Worm (Caenorhabditis elegans) whole organism, L2 larva: ENCODE results near the gene D2096.5.

Source experiments
- C34F6.9 ChIP-seq: fragments of 150-350 bp; optimal IDR thresholded peaks from 2 replicates; lab custom pipeline; 2014; ENCODE audit warnings: missing biosample characterization, missing genetic modification characterization
- F13H6.1 ChIP-seq: sonication (generic microtip); optimal IDR thresholded peaks from 2 replicates; lab custom pipeline; 2016; ENCODE audit warnings: missing genetic modification characterization, missing compliant biosample characterization
- R02D3.7 ChIP-seq: fragments of 150-350 bp; optimal IDR thresholded peaks from 2 replicates; lab custom pipeline; 2014; ENCODE audit warnings: missing biosample characterization, missing genetic modification characterization
- Y55F3AM.14 ChIP-seq: fragments of 200-800 bp; sonication (Bioruptor generic); optimal IDR thresholded peaks from 2 replicates; lab custom pipeline; 2018; ENCODE audit warnings: mild to moderate bottlenecking, missing genetic modification characterization, missing compliant biosample characterization
- aly-2 ChIP-seq: fragments of 150-350 bp; optimal IDR thresholded peaks from 2 replicates; lab custom pipeline; 2014; ENCODE audit warnings: missing biosample characterization, missing genetic modification characterization
- blmp-1 ChIP-seq: sonication (generic microtip); optimal IDR thresholded peaks from 2 replicates; lab custom pipeline; 2017; ENCODE audit warnings: missing genetic modification characterization, mild to moderate bottlenecking, missing compliant biosample characterization, antibody characterized with exemption, moderate library complexity; ENCODE audit not compliant: insufficient read depth
- ceh-16 ChIP-seq: fragments of 150-350 bp; optimal IDR thresholded peaks from 2 replicates; lab custom pipeline; 2014; ENCODE audit warnings: missing biosample characterization, missing genetic modification characterization
- ceh-82 ChIP-seq: fragments of 150-350 bp; optimal IDR thresholded peaks from 2 replicates; lab custom pipeline; 2014; ENCODE audit warnings: missing biosample characterization, missing genetic modification characterization
- crh-2 ChIP-seq: sonication (generic microtip); optimal IDR thresholded peaks from 2 replicates; lab custom pipeline; 2017; ENCODE audit warnings: missing biosample characterization, missing genetic modification characterization
- dmd-4 ChIP-seq: sonication (generic microtip); optimal IDR thresholded peaks from 2 replicates; lab custom pipeline; 2017; ENCODE audit warnings: missing biosample characterization, missing genetic modification characterization
- fos-1 ChIP-seq: fragments of 150-350 bp; optimal IDR thresholded peaks from 2 replicates; lab custom pipeline; 2014; ENCODE audit warnings: missing biosample characterization, missing genetic modification characterization
- gmeb-1 ChIP-seq: fragments of 150-350 bp; optimal IDR thresholded peaks from 2 replicates; lab custom pipeline; 2014; ENCODE audit warnings: missing biosample characterization, missing genetic modification characterization
- lin-11 ChIP-seq: fragments of 150-350 bp; sonication (generic microtip); optimal IDR thresholded peaks from 2 replicates; lab custom pipeline; 2014; ENCODE audit warnings: missing biosample characterization, missing genetic modification characterization, inconsistent platforms, mixed read lengths
- lin-13 ChIP-seq: fragments of 150-350 bp; optimal IDR thresholded peaks from 2 replicates; lab custom pipeline; 2014; ENCODE audit warnings: missing biosample characterization, missing genetic modification reagents, missing genetic modification characterization
- lin-39 ChIP-seq: fragments of 150-350 bp; optimal IDR thresholded peaks from 2 replicates; lab custom pipeline; 2014; ENCODE audit warnings: missing biosample characterization, missing genetic modification reagents, missing genetic modification characterization
- lsy-2 ChIP-seq, 2 experiments: fragments of 150-350 bp in 1 of 2; sonication (generic microtip) in 1 of 2; optimal IDR thresholded peaks; 2 replicates each; lab custom pipeline; 2014 to 2017; ENCODE audit warnings: missing biosample characterization in 2 of 2, missing genetic modification characterization in 2 of 2
- mab-5 ChIP-seq: fragments of 150-350 bp; optimal IDR thresholded peaks from 2 replicates; lab custom pipeline; 2014; ENCODE audit warnings: missing biosample characterization, missing genetic modification characterization
- mbf-1 ChIP-seq: sonication (generic microtip); optimal IDR thresholded peaks from 2 replicates; lab custom pipeline; 2017; ENCODE audit warnings: missing biosample characterization, missing genetic modification characterization
- mdl-1 ChIP-seq, 2 experiments: fragments of 150-350 bp in 1 of 2; sonication (generic microtip) in 1 of 2; optimal IDR thresholded peaks; 2 replicates each; lab custom pipeline; 2017; ENCODE audit warnings: missing biosample characterization in 2 of 2, missing genetic modification characterization in 2 of 2
- nhr-10 ChIP-seq: sonication (generic microtip); optimal IDR thresholded peaks from 2 replicates; lab custom pipeline; 2017; ENCODE audit warnings: missing biosample characterization, missing genetic modification characterization
- nhr-11 ChIP-seq: fragments of 150-350 bp; optimal IDR thresholded peaks from 2 replicates; lab custom pipeline; 2014; ENCODE audit warnings: missing biosample characterization, missing genetic modification characterization
- nhr-12 ChIP-seq: fragments of 150-350 bp; optimal IDR thresholded peaks from 2 replicates; lab custom pipeline; 2014; ENCODE audit warnings: missing biosample characterization, missing genetic modification characterization
- nhr-129 ChIP-seq: fragments of 150-350 bp; optimal IDR thresholded peaks from 2 replicates; lab custom pipeline; 2014; ENCODE audit warnings: missing biosample characterization, missing genetic modification characterization
- nhr-21 ChIP-seq: fragments of 150-350 bp; optimal IDR thresholded peaks from 2 replicates; lab custom pipeline; 2014; ENCODE audit warnings: missing biosample characterization, missing genetic modification characterization
- nhr-237 ChIP-seq: fragments of 150-350 bp; optimal IDR thresholded peaks from 2 replicates; lab custom pipeline; 2014; ENCODE audit warnings: missing biosample characterization, missing genetic modification characterization
- nhr-25 ChIP-seq: fragments of 150-350 bp; sonication (generic microtip); optimal IDR thresholded peaks from 3 replicates; lab custom pipeline; 2014; ENCODE audit warnings: missing biosample characterization, missing genetic modification characterization
- nhr-6 ChIP-seq: fragments of 150-350 bp; optimal IDR thresholded peaks from 2 replicates; lab custom pipeline; 2014; ENCODE audit warnings: missing biosample characterization, missing genetic modification characterization
- peb-1 ChIP-seq: fragments of 150-350 bp; optimal IDR thresholded peaks from 2 replicates; lab custom pipeline; 2014; ENCODE audit warnings: missing biosample characterization, missing genetic modification characterization
- sem-4 ChIP-seq: fragments of 150-350 bp; optimal IDR thresholded peaks from 2 replicates; lab custom pipeline; 2014; ENCODE audit warnings: missing biosample characterization, missing genetic modification reagents, missing genetic modification characterization
- sma-3 ChIP-seq: sonication (generic microtip); optimal IDR thresholded peaks from 2 replicates; lab custom pipeline; 2016; ENCODE audit warnings: missing genetic modification reagents, missing genetic modification characterization, missing compliant biosample characterization
- sma-9 ChIP-seq, 2 experiments: fragments of 150-350 bp in 1 of 2; sonication (generic microtip) in 1 of 2; optimal IDR thresholded peaks; 2 replicates each; lab custom pipeline; 2014 to 2016; ENCODE audit warnings: missing genetic modification characterization in 2 of 2, mild to moderate bottlenecking in 1 of 2, missing biosample characterization in 1 of 2, missing compliant biosample characterization in 1 of 2, missing genetic modification reagents in 1 of 2, moderate library complexity in 1 of 2
- snpc-4 ChIP-seq: fragments of 150-350 bp; optimal IDR thresholded peaks from 2 replicates; lab custom pipeline; 2014; ENCODE audit warnings: missing biosample characterization, missing genetic modification characterization
- unc-55 ChIP-seq: fragments of 150-350 bp; sonication (generic microtip); optimal IDR thresholded peaks from 3 replicates; lab custom pipeline; 2014; ENCODE audit warnings: missing biosample characterization, missing genetic modification reagents, missing genetic modification characterization
- unc-62 ChIP-seq: fragments of 150-350 bp; optimal IDR thresholded peaks from 2 replicates; lab custom pipeline; 2014; ENCODE audit warnings: missing biosample characterization, missing genetic modification reagents, missing genetic modification characterization
- zag-1 ChIP-seq: fragments of 150-350 bp; optimal IDR thresholded peaks from 2 replicates; lab custom pipeline; 2014; ENCODE audit warnings: missing biosample characterization, missing genetic modification characterization
- ztf-11 ChIP-seq: sonication (generic microtip); optimal IDR thresholded peaks from 2 replicates; lab custom pipeline; 2017; ENCODE audit warnings: missing biosample characterization, missing genetic modification characterization

D2096.5 gene

ce11 chrIV:8345518-8345917, 14.0 kb downstream of the D2096.5 start, which contains the start of gene F17E9.5:
F17E9.5 (plus strand) TSS chrIV:8345818.
- TF ChIP-seq ceh-82 (tag; lab: Kevin White, UChicago) (no peak), blmp-1 (tag; lab: Kevin White, UChicago) (no peak), aly-2 (tag; lab: Kevin White, UChicago) (no peak), mdl-1 (tag; optimal IDR thresholded peaks at IDR 0.05; lab: Kevin White, UChicago) (no peak), gmeb-1 (tag; lab: Kevin White, UChicago) (no peak), lin-13 (GFP tag; lab: Kevin White, UChicago) (no peak), F13H6.1 (tag; lab: Kevin White, UChicago) (no peak), snpc-4 (tag; lab: Kevin White, UChicago) (no peak), zag-1 (tag; lab: Kevin White, UChicago) (no peak)

- no peak for TF ChIP-seq unc-55 (GFP tag; lab: Kevin White, UChicago)
- TF ChIP-seq nhr-10 = no peak
- no peak for TF ChIP-seq nhr-237 (tag; lab: Kevin White, UChicago)
- no peak for TF ChIP-seq lsy-2 (tag; optimal IDR thresholded peaks at IDR 0.05; lab: Kevin White, UChicago)
- TF ChIP-seq peb-1 (tag; lab: Kevin White, UChicago) = no peak
Observed at ce11 chrIV:8342385-8342784, 17.2 kb downstream of the D2096.5 start, which contains the start of gene lgc-5. lgc-5 (plus strand) TSS chrIV:8342685.

ce11 chrIV:8339636-8340035, 19.9 kb downstream of the D2096.5 start, which contains the start of gene lgc-6:
lgc-6 (plus strand) TSS chrIV:8339936.
- TF ChIP-seq crh-2 (tag; lab: Kevin White, UChicago) = no peak
- TF ChIP-seq R02D3.7 (tag; lab: Kevin White, UChicago) = no peak
- no peak for TF ChIP-seq lin-39 (tag; lab: Kevin White, UChicago)
- no peak for TF ChIP-seq C34F6.9 (tag; lab: Kevin White, UChicago)
- TF ChIP-seq, all 48 proteins: peak for 0

ce11 chrIV:8333988-8334863, 25.3 kb downstream of the D2096.5 start, which contains the start of gene his-32:
his-32 (plus strand) TSS chrIV:8334305.
- TF ChIP-seq C34F6.9 (tag; lab: Kevin White, UChicago) (peak; percentile 30), mbf-1 (tag; lab: Kevin White, UChicago) (no peak), blmp-1 (tag; lab: Kevin White, UChicago) (no peak), nhr-21 (tag; lab: Kevin White, UChicago) (peak; percentile 37), sma-9 (GFP tag; optimal IDR thresholded peaks at IDR 0.05; lab: Kevin White, UChicago) (peak; percentile 5), sma-9 (tag; optimal IDR thresholded peaks at IDR 0.05; lab: Kevin White, UChicago) (no peak), nhr-6 (peak; percentile 80), ceh-16 (peak; percentile 97), ceh-82 (tag; lab: Kevin White, UChicago) (no peak), nhr-129 (tag; lab: Kevin White, UChicago) (peak; percentile 68), nhr-25 (peak; percentile 95), sma-3 (GFP tag; lab: Kevin White, UChicago) (peak; percentile 55), sem-4 (tag; lab: Kevin White, UChicago) (peak; percentile 75), fos-1 (tag; lab: Kevin White, UChicago) (peak; percentile 21), mab-5 (tag; lab: Kevin White, UChicago) (peak; percentile 66), lin-13 (GFP tag; lab: Kevin White, UChicago) (peak; percentile 67), nhr-12 (tag; lab: Kevin White, UChicago) (no peak)

ce11 chrIV:8333954-8333987, 25.8 kb downstream of the D2096.5 start, which contains the start of gene his-31:
his-31 (minus strand) TSS chrIV:8333983.
- TF ChIP-seq Y55F3AM.14 (no peak), lin-39 (tag; lab: Kevin White, UChicago) (no peak), nhr-11 (tag; lab: Kevin White, UChicago) (no peak), unc-62 (GFP tag; lab: Kevin White, UChicago) (no peak), lin-11 (tag; lab: Kevin White, UChicago) (no peak), blmp-1 (tag; lab: Kevin White, UChicago) (no peak), C34F6.9 (tag; lab: Kevin White, UChicago) (no peak), ceh-82 (tag; lab: Kevin White, UChicago) (no peak), ztf-11 (tag; lab: Kevin White, UChicago) (no peak), nhr-12 (tag; lab: Kevin White, UChicago) (no peak), nhr-25 (no peak), unc-55 (GFP tag; lab: Kevin White, UChicago) (no peak), fos-1 (tag; lab: Kevin White, UChicago) (no peak), lin-13 (GFP tag; lab: Kevin White, UChicago) (no peak), dmd-4 (tag; lab: Kevin White, UChicago) (no peak), mdl-1 (tag; optimal IDR thresholded peaks at IDR 0.05; lab: Kevin White, UChicago) (no peak)
